Fruit fly (Drosophila melanogaster) whole organism, adult: Measurements from ENCODE around the gene Mpi.

Experiments
- CG11617 ChIP-seq: fragments of 200-800 bp; sonication (Bioruptor generic); optimal IDR thresholded peaks from 2 replicates; lab custom pipeline; 2017; ENCODE audit warnings: mild to moderate bottlenecking, missing biosample characterization, missing genetic modification reagents, missing genetic modification characterization
- CG12768 ChIP-seq: fragments of 200-800 bp; sonication (Bioruptor generic); optimal IDR thresholded peaks from 2 replicates; lab custom pipeline; 2017; ENCODE audit warnings: missing biosample characterization, missing genetic modification characterization, mild to moderate bottlenecking, moderate library complexity, missing genetic modification reagents
- CG14711 ChIP-seq: fragments of 200-800 bp; sonication (Bioruptor generic); optimal IDR thresholded peaks from 2 replicates; lab custom pipeline; 2018; ENCODE audit warnings: missing biosample characterization, mild to moderate bottlenecking, missing genetic modification characterization, moderate library complexity
- CG1620 ChIP-seq: fragments of 200-800 bp; sonication (Bioruptor generic); optimal IDR thresholded peaks from 2 replicates; lab custom pipeline; 2016; ENCODE audit warnings: missing biosample characterization, missing genetic modification characterization
- CG33017 ChIP-seq: fragments of 200-800 bp; sonication (Bioruptor generic); optimal IDR thresholded peaks from 2 replicates; lab custom pipeline; 2018; ENCODE audit warnings: missing biosample characterization, mild to moderate bottlenecking, missing genetic modification characterization, moderate library complexity
- CG5204 ChIP-seq: fragments of 200-800 bp; sonication (Bioruptor generic); optimal IDR thresholded peaks from 2 replicates; lab custom pipeline; 2016; ENCODE audit warnings: missing biosample characterization, missing genetic modification characterization
- CG7045 ChIP-seq: fragments of 200-800 bp; sonication (Bioruptor generic); optimal IDR thresholded peaks from 2 replicates; lab custom pipeline; 2017; ENCODE audit warnings: missing biosample characterization, mild to moderate bottlenecking, missing genetic modification characterization
- CG7101 ChIP-seq: fragments of 200-800 bp; sonication (Bioruptor generic); optimal IDR thresholded peaks from 2 replicates; lab custom pipeline; 2018; ENCODE audit warnings: missing biosample characterization, mild to moderate bottlenecking, missing genetic modification characterization, moderate library complexity
- Clk ChIP-seq: fragments of 200-800 bp; sonication (Bioruptor generic); optimal IDR thresholded peaks from 2 replicates; lab custom pipeline; 2017; ENCODE audit warnings: missing biosample characterization, missing genetic modification characterization
- Crg-1 ChIP-seq: fragments of 200-800 bp; sonication (Bioruptor generic); optimal IDR thresholded peaks from 2 replicates; lab custom pipeline; 2016; ENCODE audit warnings: missing biosample characterization, missing genetic modification characterization
- Hr96 ChIP-seq: fragments of 200-800 bp; sonication (Bioruptor generic); optimal IDR thresholded peaks from 2 replicates; lab custom pipeline; 2016; ENCODE audit warnings: missing biosample characterization, missing genetic modification characterization
- Mnt ChIP-seq: fragments of 200-800 bp; sonication (Bioruptor generic); optimal IDR thresholded peaks from 2 replicates; lab custom pipeline; 2016; ENCODE audit warnings: missing biosample characterization, mild to moderate bottlenecking, missing genetic modification characterization
- bab1 ChIP-seq: fragments of 200-800 bp; sonication (Bioruptor generic); optimal IDR thresholded peaks from 3 replicates; lab custom pipeline; 2019; ENCODE audit warnings: missing biosample characterization, mild to moderate bottlenecking, missing genetic modification characterization, moderate library complexity
- cic ChIP-seq: fragments of 200-800 bp; sonication (Bioruptor generic); optimal IDR thresholded peaks from 2 replicates; lab custom pipeline; 2017; ENCODE audit warnings: missing biosample characterization, mild to moderate bottlenecking, missing genetic modification characterization, moderate library complexity
- cnc ChIP-seq, 2 experiments: fragments of >200 bp; optimal IDR thresholded peaks; 2 replicates each; lab custom pipeline; 2017
- kay ChIP-seq: fragments of 200-800 bp; sonication (Bioruptor generic); peaks from one replicate; lab custom pipeline; 2016; ENCODE audit warnings: missing biosample characterization, missing genetic modification characterization, borderline replicate concordance
- ovo ChIP-seq: fragments of 200-800 bp; sonication (Bioruptor generic); optimal IDR thresholded peaks from 2 replicates; lab custom pipeline; 2016; ENCODE audit warnings: missing biosample characterization, missing genetic modification characterization
- pad ChIP-seq: fragments of 200-800 bp; sonication (Bioruptor generic); optimal IDR thresholded peaks from 3 replicates; lab custom pipeline; 2017; ENCODE audit warnings: missing biosample characterization, missing genetic modification characterization, mild to moderate bottlenecking, moderate library complexity, missing genetic modification reagents
- tj ChIP-seq: fragments of 200-800 bp; sonication (Bioruptor generic); optimal IDR thresholded peaks from 3 replicates; lab custom pipeline; 2017; ENCODE audit warnings: missing biosample characterization, mild to moderate bottlenecking, missing genetic modification characterization, moderate library complexity
- toe ChIP-seq: fragments of 200-800 bp; sonication (Bioruptor generic); optimal IDR thresholded peaks from 2 replicates; lab custom pipeline; 2016; ENCODE audit warnings: missing biosample characterization, missing genetic modification characterization

The Mpi gene

dm6 chr3R:9808946-9809545 lies 49.6 kb downstream of the Mpi start, which contains the start of gene FBXO11:
TSS of gene FBXO11 (minus strand) at chr3R:9809368.
- no peak for TF ChIP-seq CG5204
- no peak for TF ChIP-seq CG1620 (GFP tag; lab: Kevin White, UChicago)
- peak; percentile 81 for TF ChIP-seq cic (GFP tag; lab: Kevin White, UChicago)
- peak; percentile 87 for TF ChIP-seq pad (GFP tag; lab: Kevin White, UChicago)
- TF ChIP-seq CG14711 = peak; percentile 32
- peak; percentile 58 for TF ChIP-seq CG33017 (tag; lab: Kevin White, UChicago)
- peak; percentile 36 for TF ChIP-seq Crg-1 (GFP tag; lab: Kevin White, UChicago)
- TF ChIP-seq cnc (optimal IDR thresholded peaks at IDR 0.05; lab: Kevin White, UChicago) = no peak
- TF ChIP-seq CG11617 = peak; percentile 86
- peak; percentile 67 for TF ChIP-seq Mnt (GFP tag; lab: Kevin White, UChicago)
- TF ChIP-seq tj (GFP tag; lab: Kevin White, UChicago) = peak; percentile 78
- TF ChIP-seq ovo (GFP tag; lab: Kevin White, UChicago) = peak; percentile 2
- TF ChIP-seq CG7045 (GFP tag; lab: Kevin White, UChicago) = peak; percentile 68
- no peak for TF ChIP-seq kay (GFP tag; lab: Kevin White, UChicago)
- TF ChIP-seq Clk = peak; percentile 37
- peak; percentile 19 for TF ChIP-seq CG7101 (tag; lab: Kevin White, UChicago)
- TF ChIP-seq bab1 (GFP tag; lab: Kevin White, UChicago) = no peak
- TF ChIP-seq Hr96 (GFP tag; lab: Kevin White, UChicago) = peak; percentile 67
- TF ChIP-seq toe (GFP tag; lab: Kevin White, UChicago) = no peak
- TF ChIP-seq CG12768 = peak; percentile 79
